Worm (Caenorhabditis elegans): ENCODE measurements around the gene C04B4.4.
A peak's percentile ranks its signal among the peaks of the same experiment; 100 is the strongest.

DNA sequence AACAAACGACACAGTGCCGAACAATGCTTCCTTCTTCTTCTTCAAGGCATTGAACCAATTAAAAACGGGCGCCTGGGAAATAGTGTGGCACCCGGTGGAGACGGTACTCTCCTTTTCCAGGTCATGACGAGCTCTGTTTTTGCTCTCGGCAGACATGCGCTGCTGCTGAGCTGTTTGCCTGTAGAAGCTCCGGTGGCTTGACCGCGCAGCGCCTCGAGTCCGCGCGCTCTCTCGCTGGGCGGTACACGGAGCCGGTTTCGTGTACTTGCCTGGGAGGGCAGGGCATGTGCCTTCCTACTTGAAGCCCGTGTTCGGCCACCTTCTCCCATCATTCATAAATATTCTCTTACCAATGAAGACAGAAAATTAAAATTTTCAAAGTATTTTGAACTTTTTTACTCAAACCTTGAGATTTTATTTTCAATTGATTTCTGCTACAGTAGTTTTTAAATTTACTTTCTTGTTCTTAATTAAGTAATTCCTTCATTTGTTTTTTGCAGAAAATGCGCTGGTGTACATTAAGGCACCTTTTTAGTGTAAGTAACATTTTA lies 30.2 kb upstream of the C04B4.4 start, which contains the start of gene E01G6.1:
- TF ChIP-seq tab-1 (GFP tag; IDR thresholded peaks at IDR 0.05) (no peak), ztf-23 (GFP tag; IDR thresholded peaks at IDR 0.05) (no peak), klf-2 (GFP tag; conservative IDR thresholded peaks at IDR 0.05) (no peak), flt-1 (GFP tag; IDR thresholded peaks at IDR 0.05) (no peak), T22C8.4 (GFP tag; IDR thresholded peaks at IDR 0.05) (no peak), ref-1 (GFP tag; conservative IDR thresholded peaks at IDR 0.05) (no peak), med-1 (GFP tag; optimal IDR thresholded peaks at IDR 0.05; ENCODE audit: insufficient read depth) (no peak), cog-1 (tag; optimal IDR thresholded peaks at IDR 0.05) (no peak), ztf-29 (GFP tag; IDR thresholded peaks at IDR 0.05) (peak; percentile 8; the same call in 1 of the 2 replicates)

Measured in whole organism, midembryonic.